Fruit fly (Drosophila melanogaster): ENCODE data around the gene lmgA.

Gene lmgA

DNA sequence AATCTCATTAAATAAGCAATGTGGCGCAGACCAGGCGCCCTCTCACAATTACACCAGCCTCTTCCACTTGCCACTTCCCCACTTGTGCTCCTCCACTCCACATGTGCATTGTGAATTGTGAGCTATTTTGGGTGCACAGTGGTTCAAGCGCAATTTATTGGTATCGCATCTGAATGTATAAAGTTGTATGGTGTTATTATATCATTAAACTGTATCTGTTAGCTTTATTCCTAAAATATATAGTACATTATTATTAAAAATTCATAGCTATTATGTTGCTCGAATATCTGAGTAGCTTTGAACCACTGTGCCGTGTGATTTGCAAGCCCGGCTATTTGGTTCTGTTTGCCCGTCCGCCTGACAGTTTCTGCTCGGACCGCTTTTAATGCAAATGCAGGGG, 46.5 kb upstream of the lmgA start (continued):
- no peak for TF ChIP-seq Myb (GFP tag; optimal IDR thresholded peaks at IDR 0.05)
- TF ChIP-seq Opbp (GFP tag; IDR thresholded peaks at IDR 0.05; ENCODE audit: partially characterized antibody): no peak
- no peak for TF ChIP-seq CG12744 (GFP tag; optimal IDR thresholded peaks at IDR 0.05)
- TF ChIP-seq fd3F (GFP tag; optimal IDR thresholded peaks at IDR 0.05): peak; percentile 29
- no peak for TF ChIP-seq CG3163 (GFP tag; optimal IDR thresholded peaks at IDR 0.05)
- TF ChIP-seq CG14050 (GFP tag; IDR thresholded peaks at IDR 0.05): peak; percentile 72
- TF ChIP-seq CG8089 (GFP tag; optimal IDR thresholded peaks at IDR 0.05): peak; percentile 8
- TF ChIP-seq Poxn (GFP tag; IDR thresholded peaks at IDR 0.05): no peak
- TF ChIP-seq corto (GFP tag; optimal IDR thresholded peaks at IDR 0.05): peak; percentile 33
- peak; percentile 83 for TF ChIP-seq CG7556 (GFP tag; optimal IDR thresholded peaks at IDR 0.05)
- TF ChIP-seq Nf-YB (GFP tag; optimal IDR thresholded peaks at IDR 0.05): peak; percentile 66
- 0 out of 2 replicates have a peak, but pooled peaks have one; percentile 22 for TF ChIP-seq NFAT (GFP tag; IDR thresholded peaks at IDR 0.05)
- peak; percentile 74 for TF ChIP-seq Fer3 (tag; optimal IDR thresholded peaks at IDR 0.05)
- peak; percentile 5 for TF ChIP-seq YL-1 (GFP tag; optimal IDR thresholded peaks at IDR 0.05)
- TF ChIP-seq CG13775 (GFP tag; optimal IDR thresholded peaks at IDR 0.05): peak; percentile 71
- peak; percentile 85 for TF ChIP-seq dysf (GFP tag; IDR thresholded peaks at IDR 0.05)
- TF ChIP-seq CG12299 (tag; optimal IDR thresholded peaks at IDR 0.05): peak; percentile 69
- no peak for TF ChIP-seq unc-4 (GFP tag; IDR thresholded peaks at IDR 0.05; ENCODE audit: partially characterized antibody)
- peak; percentile 19 for TF ChIP-seq CG8944 (GFP tag; optimal IDR thresholded peaks at IDR 0.05)
- peak; percentile 95 for TF ChIP-seq zfh1 (GFP tag; IDR thresholded peaks at IDR 0.05)
- TF ChIP-seq klu (GFP tag; IDR thresholded peaks at IDR 0.05): peak; percentile 48; the same call in 1 of the 2 replicates
- TF ChIP-seq CG18011 (GFP tag; optimal IDR thresholded peaks at IDR 0.05): peak; percentile 39
- peak; percentile 86 for TF ChIP-seq salm (tag; optimal IDR thresholded peaks at IDR 0.05)
- TF ChIP-seq Stat92E (GFP tag; optimal IDR thresholded peaks at IDR 0.05): peak in 1 of 3 experiments; percentile 18
- TF ChIP-seq ATbp (GFP tag; optimal IDR thresholded peaks at IDR 0.05): peak; percentile 90
- TF ChIP-seq CG7271 (tag; optimal IDR thresholded peaks at IDR 0.05): peak; percentile 74
- TF ChIP-seq CG17359 (tag; optimal IDR thresholded peaks at IDR 0.05): peak; percentile 92
- TF ChIP-seq HLHmδ (GFP tag; optimal IDR thresholded peaks at IDR 0.05): no peak
- peak; percentile 63; the same call in 1 of the 2 replicates for TF ChIP-seq E2f2 (GFP tag; IDR thresholded peaks at IDR 0.05)
- peak; percentile 92 for TF ChIP-seq CG4424 (GFP tag; optimal IDR thresholded peaks at IDR 0.05)
- TF ChIP-seq CG17612 (GFP tag; IDR thresholded peaks at IDR 0.05): peak; percentile 48; the same call in 1 of the 2 replicates
- peak; percentile 70 for TF ChIP-seq CG12155 (GFP tag; optimal IDR thresholded peaks at IDR 0.05)
- peak; percentile 64 for TF ChIP-seq lilli (GFP tag; optimal IDR thresholded peaks at IDR 0.05)
- no peak for TF ChIP-seq slp2 (GFP tag; optimal IDR thresholded peaks at IDR 0.05)
- TF ChIP-seq sc (optimal IDR thresholded peaks at IDR 0.05): no peak
- peak; percentile 86 for TF ChIP-seq sc (GFP tag; optimal IDR thresholded peaks at IDR 0.05)
- TF ChIP-seq oc (tag; optimal IDR thresholded peaks at IDR 0.05): peak; percentile 87
- TF ChIP-seq CG9876 (GFP tag; optimal IDR thresholded peaks at IDR 0.05): no peak
- peak; percentile 73 for TF ChIP-seq slbo (GFP tag; IDR thresholded peaks at IDR 0.05)
- peak; percentile 93 for TF ChIP-seq gem (tag; optimal IDR thresholded peaks at IDR 0.05)
- TF ChIP-seq CG18599 (GFP tag; optimal IDR thresholded peaks at IDR 0.05): peak; percentile 80
- peak; percentile 66 for TF ChIP-seq CG5180 (GFP tag; optimal IDR thresholded peaks at IDR 0.05)
- TF ChIP-seq CG10654 (GFP tag; optimal IDR thresholded peaks at IDR 0.05): peak; percentile 80
- peak; percentile 25 for TF ChIP-seq sug (tag; optimal IDR thresholded peaks at IDR 0.05)
- TF ChIP-seq Camta (GFP tag; optimal IDR thresholded peaks at IDR 0.05): peak; percentile 44
- TF ChIP-seq CG1233 (GFP tag; optimal IDR thresholded peaks at IDR 0.05): peak; percentile 80
- peak in 1 of 2 experiments; percentile 79 for TF ChIP-seq Eip74EF (GFP tag; optimal IDR thresholded peaks at IDR 0.05)
- TF ChIP-seq CG33557 (GFP tag; optimal IDR thresholded peaks at IDR 0.05): peak; percentile 78
- peak; percentile 93 for TF ChIP-seq CG6689 (GFP tag; IDR thresholded peaks at IDR 0.05)
- no peak for TF ChIP-seq ERR (GFP tag; optimal IDR thresholded peaks at IDR 0.05)
